Fruit fly (Drosophila melanogaster): ENCODE data around the gene Nfs1.

Gene Nfs1

DNA sequence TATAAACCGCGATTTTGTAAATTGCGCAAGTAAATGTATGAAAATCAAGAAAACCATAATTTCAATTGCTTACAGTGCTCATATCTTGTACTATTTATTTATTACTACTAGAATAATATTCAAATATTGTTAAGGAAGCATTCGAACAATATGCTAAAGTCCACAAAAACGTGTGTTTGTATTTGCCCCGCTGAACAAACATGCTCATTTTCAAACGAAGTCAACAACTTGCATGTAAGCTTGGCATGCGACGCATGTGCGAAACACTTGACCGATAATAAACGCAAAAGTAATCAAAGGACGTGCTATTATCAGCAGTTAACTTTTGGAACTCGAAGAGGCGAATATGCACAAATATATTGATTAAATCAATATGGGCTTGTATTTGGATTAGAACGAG is 21.7 kb downstream of the Nfs1 start (continued):
- no peak for TF ChIP-seq tll (GFP tag; optimal IDR thresholded peaks at IDR 0.05)
- TF ChIP-seq Dad (GFP tag; optimal IDR thresholded peaks at IDR 0.05), result no peak
- no peak for TF ChIP-seq CG14667 (GFP tag; IDR thresholded peaks at IDR 0.05)
- TF ChIP-seq MBD-R2 (GFP tag; IDR thresholded peaks at IDR 0.05), result no peak
- TF ChIP-seq CG12391 (tag; optimal IDR thresholded peaks at IDR 0.05), result peak; percentile 65
- TF ChIP-seq CG32767 (GFP tag; IDR thresholded peaks at IDR 0.05), result no peak
- TF ChIP-seq CG4404 (GFP tag; IDR thresholded peaks at IDR 0.05), result no peak
- no peak for TF ChIP-seq Tbp (GFP tag; optimal IDR thresholded peaks at IDR 0.05)
- no peak for TF ChIP-seq sima (GFP tag; optimal IDR thresholded peaks at IDR 0.05)
- peak; percentile 71 for TF ChIP-seq odd (GFP tag; optimal IDR thresholded peaks at IDR 0.05)
- TF ChIP-seq CG2678 (tag; optimal IDR thresholded peaks at IDR 0.05), result peak; percentile 72
- TF ChIP-seq row (GFP tag; IDR thresholded peaks at IDR 0.05), result no peak
- peak; percentile 26 for TF ChIP-seq CG13775 (GFP tag; optimal IDR thresholded peaks at IDR 0.05)
- TF ChIP-seq Mes4 (GFP tag; optimal IDR thresholded peaks at IDR 0.05), result peak; percentile 17
- TF ChIP-seq tgo (GFP tag; IDR thresholded peaks at IDR 0.05), result no peak
- peak; percentile 62 for TF ChIP-seq CG12744 (GFP tag; optimal IDR thresholded peaks at IDR 0.05)
- TF ChIP-seq CG11696 (GFP tag; IDR thresholded peaks at IDR 0.05), result no peak
- TF ChIP-seq sug (tag; optimal IDR thresholded peaks at IDR 0.05), result no peak
- no peak for TF ChIP-seq nerfin-2 (GFP tag; IDR thresholded peaks at IDR 0.05; ENCODE audit: partially characterized antibody)
- no peak for TF ChIP-seq CG6791 (GFP tag; IDR thresholded peaks at IDR 0.05; ENCODE audit: partially characterized antibody)
- peak; percentile 61 for TF ChIP-seq ash1 (GFP tag; optimal IDR thresholded peaks at IDR 0.05)
- TF ChIP-seq CG4730 (GFP tag; IDR thresholded peaks at IDR 0.05), result no peak
- peak; percentile 46 for TF ChIP-seq CG11504 (tag; optimal IDR thresholded peaks at IDR 0.05)
- no peak for TF ChIP-seq Nf-YC (tag; optimal IDR thresholded peaks at IDR 0.05)
- TF ChIP-seq zf30C (GFP tag; optimal IDR thresholded peaks at IDR 0.05), result no peak
- no peak for TF ChIP-seq ato (GFP tag; IDR thresholded peaks at IDR 0.05; ENCODE audit: partially characterized antibody)
- TF ChIP-seq kay (GFP tag; optimal IDR thresholded peaks at IDR 0.05), result peak; percentile 35
- no peak for TF ChIP-seq CG17186 (GFP tag; optimal IDR thresholded peaks at IDR 0.05)
- no peak for TF ChIP-seq hth (optimal IDR thresholded peaks at IDR 0.05)
- TF ChIP-seq CG12769 (tag; optimal IDR thresholded peaks at IDR 0.05), result no peak
- TF ChIP-seq toy (GFP tag; IDR thresholded peaks at IDR 0.05), result no peak
- TF ChIP-seq CG6813 (GFP tag; optimal IDR thresholded peaks at IDR 0.05), result peak; percentile 90
- no peak for TF ChIP-seq Optix (GFP tag; IDR thresholded peaks at IDR 0.05)
- TF ChIP-seq pho (GFP tag; optimal IDR thresholded peaks at IDR 0.05), result peak; percentile 18
- TF ChIP-seq Six4 (GFP tag; optimal IDR thresholded peaks at IDR 0.05), result peak; percentile 34
- TF ChIP-seq aop (GFP tag; IDR thresholded peaks at IDR 0.05), result no peak
- TF ChIP-seq disco-r (GFP tag; optimal IDR thresholded peaks at IDR 0.05), result no peak
- TF ChIP-seq nau (GFP tag; optimal IDR thresholded peaks at IDR 0.05), result no peak
- no peak for TF ChIP-seq Ssrp (tag; optimal IDR thresholded peaks at IDR 0.05)
- TF ChIP-seq CG1233 (GFP tag; optimal IDR thresholded peaks at IDR 0.05), result peak; percentile 65
- no peak for TF ChIP-seq dmrt99B (tag; optimal IDR thresholded peaks at IDR 0.05)
- TF ChIP-seq Rx (GFP tag; IDR thresholded peaks at IDR 0.05), result no peak
- no peak for TF ChIP-seq CG30020 (tag; optimal IDR thresholded peaks at IDR 0.05)
- peak; percentile 61 for TF ChIP-seq CG17328 (GFP tag; IDR thresholded peaks at IDR 0.05)
- TF ChIP-seq Fer2 (tag; optimal IDR thresholded peaks at IDR 0.05), result peak; percentile 0
- no peak for TF ChIP-seq CG30431 (GFP tag; optimal IDR thresholded peaks at IDR 0.05)
- TF ChIP-seq Hr78 (GFP tag; optimal IDR thresholded peaks at IDR 0.05), result no peak
- TF ChIP-seq gce (GFP tag; IDR thresholded peaks at IDR 0.05), result no peak
- TF ChIP-seq Ets65A (GFP tag), result no peak
- TF ChIP-seq Gsc (GFP tag; IDR thresholded peaks at IDR 0.05), result no peak
- no peak for TF ChIP-seq CG9215 (GFP tag; IDR thresholded peaks at IDR 0.05)
- no peak for TF ChIP-seq pros (GFP tag; optimal IDR thresholded peaks at IDR 0.05)

Measured in whole organism, embryonic.